Worm (Caenorhabditis elegans) whole organism, L4 larva: ENCODE measurements around the gene M05D6.5.

Source experiments
- D1046.2 ChIP-seq: fragments of 200-800 bp; sonication (Bioruptor generic); IDR thresholded peaks from 2 replicates; pipeline ENCODE4 v1.3.6; 2022; ENCODE audit warnings: missing genetic modification characterization, missing compliant biosample characterization
- F26F4.8 ChIP-seq: fragments of 200-800 bp; sonication (Bioruptor generic); conservative IDR thresholded peaks from 2 replicates; pipeline ENCODE4 v1.3.6; 2022; ENCODE audit warnings: missing genetic modification characterization, missing compliant biosample characterization
- F37D6.2 ChIP-seq: sonication (generic microtip); optimal IDR thresholded peaks from 2 replicates; lab custom pipeline; 2016; ENCODE audit warnings: mild to moderate bottlenecking, missing genetic modification characterization, missing compliant biosample characterization
- R02D3.7 ChIP-seq: fragments of 150-350 bp; sonication (generic microtip); optimal IDR thresholded peaks from 3 replicates; lab custom pipeline; 2014; ENCODE audit warnings: missing biosample characterization, missing genetic modification characterization
- T20F7.1 ChIP-seq: fragments of 200-800 bp; sonication (Bioruptor generic); optimal IDR thresholded peaks from 2 replicates; lab custom pipeline; 2018; ENCODE audit warnings: mild to moderate bottlenecking, missing genetic modification characterization, missing compliant biosample characterization
- T26A8.4 ChIP-seq: fragments of 200-800 bp; sonication (Bioruptor generic); IDR thresholded peaks from 2 replicates; pipeline ENCODE4 v1.3.6; 2022; ENCODE audit warnings: missing genetic modification characterization, missing compliant biosample characterization
- Y5F2A.4 ChIP-seq: fragments of 200-800 bp; sonication (Bioruptor generic); optimal IDR thresholded peaks from 2 replicates; lab custom pipeline; 2018; ENCODE audit warnings: mild to moderate bottlenecking, missing genetic modification characterization, missing compliant biosample characterization
- Y75B8A.6 ChIP-seq: fragments of 200-800 bp; sonication (Bioruptor generic); IDR thresholded peaks from 2 replicates; pipeline ENCODE4 v1.3.6; 2022; ENCODE audit warnings: missing genetic modification reagents, missing genetic modification characterization, missing compliant biosample characterization
- aha-1 ChIP-seq: fragments of 150-350 bp; peaks from one replicate; lab custom pipeline; 2014; ENCODE audit warnings: missing biosample characterization, missing genetic modification characterization
- aly-2 ChIP-seq: sonication (generic microtip); optimal IDR thresholded peaks from 2 replicates; lab custom pipeline; 2018; ENCODE audit warnings: missing biosample characterization, missing genetic modification characterization
- attf-4 ChIP-seq: sonication (generic microtip); optimal IDR thresholded peaks from 3 replicates; lab custom pipeline; 2017; ENCODE audit warnings: missing biosample characterization, missing genetic modification characterization
- ceh-44 ChIP-seq: fragments of 200-800 bp; sonication (Bioruptor generic); IDR thresholded peaks from 2 replicates; pipeline ENCODE4 v1.3.6; 2022; ENCODE audit warnings: missing genetic modification reagents, missing genetic modification characterization, missing compliant biosample characterization
- dmd-6 ChIP-seq: fragments of 200-800 bp; sonication (Bioruptor generic); IDR thresholded peaks from 2 replicates; pipeline ENCODE4 v1.3.6; 2022; ENCODE audit warnings: missing genetic modification reagents, missing genetic modification characterization, missing compliant biosample characterization
- dmd-8 ChIP-seq: fragments of 200-800 bp; sonication (Bioruptor generic); IDR thresholded peaks from 2 replicates; pipeline ENCODE4 v1.3.6; 2022; ENCODE audit warnings: missing genetic modification characterization, missing compliant biosample characterization
- dve-1 ChIP-seq: sonication (generic microtip); optimal IDR thresholded peaks from 2 replicates; lab custom pipeline; 2017; ENCODE audit warnings: antibody characterized with exemption, mild to moderate bottlenecking, missing genetic modification characterization, missing compliant biosample characterization; ENCODE audit not compliant: insufficient read depth
- fos-1 ChIP-seq: fragments of 150-350 bp; optimal IDR thresholded peaks from 2 replicates; lab custom pipeline; 2014; ENCODE audit warnings: missing biosample characterization, missing genetic modification characterization
- gei-8 ChIP-seq: fragments of 200-800 bp; sonication (Bioruptor generic); optimal IDR thresholded peaks from 2 replicates; lab custom pipeline; 2018; ENCODE audit warnings: mild to moderate bottlenecking, missing genetic modification characterization, missing compliant biosample characterization
- hif-1 ChIP-seq, 2 experiments: sonication (generic microtip); optimal IDR thresholded peaks; 2 replicates each; lab custom pipeline; 2016 to 2017; ENCODE audit warnings: missing compliant biosample characterization in 2 of 2, missing genetic modification characterization in 2 of 2, missing genetic modification reagents in 2 of 2, missing genotype in 2 of 2, mild to moderate bottlenecking in 1 of 2
- hlh-11 ChIP-seq: fragments of 200-800 bp; sonication (Bioruptor generic); optimal IDR thresholded peaks from 2 replicates; lab custom pipeline; 2018; ENCODE audit warnings: mild to moderate bottlenecking, missing genetic modification characterization, missing compliant biosample characterization
- hlh-30 ChIP-seq: sonication (generic microtip); optimal IDR thresholded peaks from 2 replicates; lab custom pipeline; 2017; ENCODE audit warnings: antibody characterized with exemption, mild to moderate bottlenecking, missing genetic modification characterization, missing compliant biosample characterization; ENCODE audit not compliant: insufficient read depth
- jun-1 ChIP-seq: fragments of 150-350 bp; optimal IDR thresholded peaks from 2 replicates; lab custom pipeline; 2014; ENCODE audit warnings: missing biosample characterization, missing genetic modification reagents, missing genetic modification characterization
- lin-1 ChIP-seq: fragments of 200-800 bp; sonication (Bioruptor generic); IDR thresholded peaks from 2 replicates; pipeline ENCODE4 v1.3.6; 2022; ENCODE audit warnings: missing genetic modification reagents, missing genetic modification characterization, missing compliant biosample characterization
- lin-15B ChIP-seq: fragments of 150-350 bp; sonication (generic microtip); optimal IDR thresholded peaks from 3 replicates; lab custom pipeline; 2014; ENCODE audit warnings: missing biosample characterization, missing genetic modification characterization
- lin-29 ChIP-seq: fragments of 200-800 bp; sonication (Bioruptor generic); IDR thresholded peaks from 2 replicates; pipeline ENCODE4 v1.3.6; 2022; ENCODE audit warnings: missing genetic modification reagents, missing genetic modification characterization, missing compliant biosample characterization
- lsy-2 ChIP-seq, 2 experiments: fragments of 150-350 bp in 1 of 2; sonication (generic microtip) in 1 of 2; optimal IDR thresholded peaks; 2 replicates each; lab custom pipeline; 2014 to 2017; ENCODE audit warnings: missing biosample characterization in 2 of 2, missing genetic modification characterization in 2 of 2
- mdl-1 ChIP-seq, 2 experiments: fragments of 150-350 bp in 1 of 2; sonication (generic microtip) in 1 of 2; optimal IDR thresholded peaks; 2 replicates each; lab custom pipeline; 2014 to 2017; ENCODE audit warnings: missing biosample characterization in 2 of 2, missing genetic modification characterization in 2 of 2
- mdt-29 ChIP-seq: fragments of 200-800 bp; sonication (Bioruptor generic); IDR thresholded peaks from 2 replicates; pipeline ENCODE4 v1.3.6; 2022; ENCODE audit warnings: missing genetic modification reagents, missing genetic modification characterization, missing compliant biosample characterization
- mxl-2 ChIP-seq: fragments of 200-800 bp; sonication (Bioruptor generic); conservative IDR thresholded peaks from 2 replicates; pipeline ENCODE4 v1.3.6; 2022; ENCODE audit warnings: missing genetic modification reagents, missing genetic modification characterization, missing compliant biosample characterization
- nhr-102 ChIP-seq: sonication (generic microtip); optimal IDR thresholded peaks from 2 replicates; lab custom pipeline; 2016; ENCODE audit warnings: mild to moderate bottlenecking, missing genetic modification characterization, moderate library complexity, missing compliant biosample characterization
- nhr-111 ChIP-seq: fragments of 200-800 bp; sonication (Bioruptor generic); optimal IDR thresholded peaks from 2 replicates; lab custom pipeline; 2018; ENCODE audit warnings: mild to moderate bottlenecking, missing genetic modification characterization, missing compliant biosample characterization
- nhr-25 ChIP-seq: sonication (generic microtip); optimal IDR thresholded peaks from 2 replicates; lab custom pipeline; 2017; ENCODE audit warnings: missing genetic modification characterization, mild to moderate bottlenecking, missing compliant biosample characterization, antibody characterized with exemption, moderate library complexity, borderline replicate concordance; ENCODE audit not compliant: insufficient read depth
- nhr-41 ChIP-seq: fragments of 200-800 bp; sonication (Bioruptor generic); IDR thresholded peaks from 2 replicates; pipeline ENCODE4 v1.3.6; 2022; ENCODE audit warnings: missing genetic modification reagents, missing genetic modification characterization, missing compliant biosample characterization
- nhr-42 ChIP-seq: fragments of 200-800 bp; sonication (Bioruptor generic); IDR thresholded peaks from 2 replicates; pipeline ENCODE4 v1.3.6; 2022; ENCODE audit warnings: missing genetic modification characterization, missing compliant biosample characterization
- nhr-48 ChIP-seq: sonication (generic microtip); optimal IDR thresholded peaks from 2 replicates; lab custom pipeline; 2016; ENCODE audit warnings: mild to moderate bottlenecking, missing genetic modification characterization, missing compliant biosample characterization
- nhr-6 ChIP-seq: fragments of 150-350 bp; optimal IDR thresholded peaks from 2 replicates; lab custom pipeline; 2014; ENCODE audit warnings: missing biosample characterization, missing genetic modification characterization
- nhr-76 ChIP-seq: fragments of 150-350 bp; optimal IDR thresholded peaks from 2 replicates; lab custom pipeline; 2014; ENCODE audit warnings: missing biosample characterization, missing genetic modification characterization
- nhr-77 ChIP-seq: fragments of 150-350 bp; optimal IDR thresholded peaks from 2 replicates; lab custom pipeline; 2014; ENCODE audit warnings: missing biosample characterization, missing genetic modification characterization
- rbr-2 ChIP-seq: sonication (generic microtip); optimal IDR thresholded peaks from 2 replicates; lab custom pipeline; 2016; ENCODE audit warnings: missing genotype, missing genetic modification characterization, missing compliant biosample characterization
- saeg-2 ChIP-seq: fragments of 200-800 bp; sonication (Bioruptor generic); IDR thresholded peaks from 2 replicates; pipeline ENCODE4 v1.3.6; 2022; ENCODE audit warnings: missing genetic modification reagents, missing genetic modification characterization, missing compliant biosample characterization
- skn-1 ChIP-seq: fragments of 150-350 bp; optimal IDR thresholded peaks from 2 replicates; lab custom pipeline; 2014; ENCODE audit warnings: missing biosample characterization, missing genetic modification characterization
- spr-1 ChIP-seq: sonication (generic microtip); optimal IDR thresholded peaks from 2 replicates; lab custom pipeline; 2016; ENCODE audit warnings: mild to moderate bottlenecking, missing genetic modification characterization, missing compliant biosample characterization
- tra-1 ChIP-seq: fragments of 200-800 bp; sonication (Bioruptor generic); IDR thresholded peaks from 2 replicates; pipeline ENCODE4 v1.3.6; 2022; ENCODE audit warnings: missing genetic modification reagents, missing genetic modification characterization, missing compliant biosample characterization
- unc-130 ChIP-seq: sonication (generic microtip); optimal IDR thresholded peaks from 2 replicates; lab custom pipeline; 2016; ENCODE audit warnings: missing genetic modification reagents, missing genetic modification characterization, missing compliant biosample characterization
- unc-62 ChIP-seq, 3 experiments: fragments of 150-350 bp in 1 of 3; sonication (generic microtip); optimal IDR thresholded peaks in 2 of 3; peaks in 1 of 3; 1 replicate in 1 of 3; 2 replicates in 2 of 3; lab custom pipeline; 2014 to 2017; ENCODE audit warnings: missing biosample characterization in 3 of 3, missing genetic modification characterization in 3 of 3, missing genetic modification reagents in 3 of 3, missing genotype in 1 of 3
- vab-7 ChIP-seq: fragments of 200-800 bp; sonication (Bioruptor generic); IDR thresholded peaks from 2 replicates; pipeline ENCODE4 v1.3.6; 2022; ENCODE audit warnings: missing genetic modification reagents, missing genetic modification characterization, missing compliant biosample characterization
- zag-1 ChIP-seq: fragments of 150-350 bp; optimal IDR thresholded peaks from 2 replicates; lab custom pipeline; 2014; ENCODE audit warnings: missing biosample characterization, missing genetic modification characterization
- zip-11 ChIP-seq: fragments of 200-800 bp; sonication (Bioruptor generic); IDR thresholded peaks from 2 replicates; pipeline ENCODE4 v1.3.6; 2022; ENCODE audit warnings: missing genetic modification characterization, missing compliant biosample characterization
- ztf-11 ChIP-seq: fragments of 150-350 bp; optimal IDR thresholded peaks from 2 replicates; lab custom pipeline; 2014; ENCODE audit warnings: missing biosample characterization, missing genetic modification characterization

M05D6.5 gene

DNA sequence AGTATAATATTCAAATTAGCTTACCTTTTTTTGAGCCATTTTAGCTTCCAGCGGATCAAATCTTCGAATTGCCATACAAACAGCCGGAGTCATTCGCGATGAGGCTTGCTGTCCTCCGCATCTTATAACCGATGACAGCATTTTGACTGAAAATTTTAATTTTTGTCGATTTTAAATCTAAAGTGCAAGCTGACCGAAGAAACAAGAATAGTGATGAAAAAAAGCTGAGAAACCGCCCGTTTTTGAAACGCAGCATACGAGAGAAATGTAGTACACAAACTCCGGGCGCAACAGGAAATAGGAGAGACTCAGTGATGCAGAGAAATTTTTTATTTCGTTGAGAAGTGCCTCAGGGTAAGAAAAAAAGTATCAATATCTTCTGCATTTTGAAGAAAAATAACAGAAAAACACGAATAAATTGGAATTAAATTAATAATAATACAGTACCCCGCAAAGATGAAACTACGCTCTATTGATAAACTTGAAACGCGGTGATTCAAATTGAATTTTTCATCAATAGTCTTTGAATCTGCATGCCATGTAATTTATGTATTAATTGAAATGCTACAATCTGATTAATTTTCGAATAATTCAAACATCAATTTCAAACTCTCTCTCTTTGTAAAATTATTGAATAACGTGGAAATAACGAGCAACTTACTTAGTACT lies 1.3 kb upstream of the M05D6.5 start (continued):
- TF ChIP-seq Y5F2A.4 (no peak), rbr-2 (no peak), spr-1 (tag; lab: Kevin White, UChicago) (no peak), T20F7.1 (GFP tag; lab: Kevin White, UChicago) (peak; percentile 45), F26F4.8 (GFP tag; lab: Robert Waterston, UW) (no peak), aha-1 (tag; lab: Kevin White, UChicago) (peak; percentile 90), nhr-77 (tag; lab: Kevin White, UChicago) (peak; percentile 37), fos-1 (tag; lab: Kevin White, UChicago) (no peak), T26A8.4 (GFP tag; lab: Robert Waterston, UW) (no peak), zag-1 (no peak), nhr-48 (tag; lab: Kevin White, UChicago) (no peak), nhr-25 (no peak), nhr-6 (no peak), lin-15B (tag; lab: Kevin White, UChicago) (no peak), dmd-6 (peak; percentile 26; the same call in 1 of the 2 replicates), attf-4 (no peak), gei-8 (GFP tag; lab: Kevin White, UChicago) (no peak), mdt-29 (no peak), unc-130 (no peak), nhr-42 (GFP tag; lab: Robert Waterston, UW) (no peak), skn-1 (tag; lab: Kevin White, UChicago) (no peak), nhr-102 (no peak), hlh-30 (tag; lab: Kevin White, UChicago) (no peak), jun-1 (tag; lab: Kevin White, UChicago) (no peak), mdl-1 (tag; optimal IDR thresholded peaks at IDR 0.05; lab: Kevin White, UChicago) (no peak), hif-1 (tag; optimal IDR thresholded peaks at IDR 0.05; lab: Kevin White, UChicago) (no peak)

DNA sequence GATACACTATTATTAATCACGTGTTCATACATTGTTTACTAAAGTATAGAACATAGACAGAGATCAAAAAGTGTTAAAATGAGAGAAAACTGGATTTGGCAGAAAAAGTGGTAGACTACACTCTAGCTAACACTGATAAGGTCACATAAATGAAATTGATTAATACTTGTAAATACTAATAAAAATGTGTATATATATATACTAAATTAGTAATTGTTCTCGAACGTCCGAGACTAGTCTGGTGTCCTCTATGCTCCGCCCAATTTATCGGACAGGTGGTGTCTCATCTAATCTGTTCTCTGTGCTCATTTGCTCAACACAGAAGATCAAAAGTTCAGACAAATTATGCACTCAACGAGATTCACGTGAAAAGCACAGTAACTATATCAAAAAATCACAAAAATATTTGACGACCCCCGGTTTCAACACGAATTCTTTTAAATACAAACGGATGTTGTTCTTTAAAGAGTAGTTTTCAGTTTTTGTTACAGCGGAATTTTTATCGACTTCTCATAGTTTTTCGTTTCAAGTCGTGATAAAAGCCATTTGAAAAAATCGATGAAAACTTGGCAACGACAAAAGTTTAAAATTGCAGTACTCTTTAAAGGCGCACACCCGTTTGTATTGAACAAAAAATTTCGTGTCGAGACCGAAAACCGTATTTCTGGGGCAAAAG lies 832 bp downstream of the M05D6.5 start:
- TF ChIP-seq ceh-44 (GFP tag; lab: Robert Waterston, UW) (no peak), unc-62 (GFP tag; optimal IDR thresholded peaks at IDR 0.05 in 1 of 2; lab: Kevin White, UChicago) (peak in 1 of 2 experiments; percentile 5), unc-62 (tag; optimal IDR thresholded peaks at IDR 0.05; lab: Kevin White, UChicago) (no peak), mdt-29 (peak; percentile 69), Y75B8A.6 (0 out of 2 replicates have a peak, but pooled peaks have one; percentile 41), mdl-1 (tag; optimal IDR thresholded peaks at IDR 0.05; lab: Kevin White, UChicago) (peak in 1 of 2 experiments; percentile 17), ztf-11 (tag; lab: Kevin White, UChicago) (no peak), F26F4.8 (GFP tag; lab: Robert Waterston, UW) (no peak), nhr-41 (GFP tag; lab: Robert Waterston, UW) (no peak), R02D3.7 (no peak), dve-1 (tag; lab: Kevin White, UChicago) (peak; percentile 11), skn-1 (tag; lab: Kevin White, UChicago) (no peak), hif-1 (tag; optimal IDR thresholded peaks at IDR 0.05; lab: Kevin White, UChicago) (peak in 1 of 2 experiments; percentile 75), tra-1 (GFP tag; lab: Robert Waterston, UW) (0 out of 2 replicates have a peak, but pooled peaks have one; percentile 23), lsy-2 (tag; optimal IDR thresholded peaks at IDR 0.05; lab: Kevin White, UChicago) (peak in 1 of 2 experiments; percentile 52), lin-1 (GFP tag; lab: Robert Waterston, UW) (0 out of 2 replicates have a peak, but pooled peaks have one; percentile 8), lin-29 (GFP tag; lab: Robert Waterston, UW) (no peak), mxl-2 (GFP tag; lab: Robert Waterston, UW) (peak; percentile 83), vab-7 (GFP tag; lab: Robert Waterston, UW) (no peak), hlh-11 (peak; percentile 60), nhr-42 (GFP tag; lab: Robert Waterston, UW) (no peak), aly-2 (no peak), saeg-2 (GFP tag; lab: Robert Waterston, UW) (no peak), dmd-6 (peak; percentile 72), nhr-111 (GFP tag; lab: Kevin White, UChicago) (no peak), zip-11 (GFP tag; lab: Robert Waterston, UW) (0 out of 2 replicates have a peak, but pooled peaks have one; percentile 14), F37D6.2 (no peak), D1046.2 (GFP tag; lab: Robert Waterston, UW) (no peak), dmd-8 (GFP tag; lab: Robert Waterston, UW) (no peak), nhr-76 (tag; lab: Kevin White, UChicago) (no peak)
